Fruit fly (Drosophila melanogaster): ENCODE results near the gene nerfin-2.

nerfin-2 gene

DNA sequence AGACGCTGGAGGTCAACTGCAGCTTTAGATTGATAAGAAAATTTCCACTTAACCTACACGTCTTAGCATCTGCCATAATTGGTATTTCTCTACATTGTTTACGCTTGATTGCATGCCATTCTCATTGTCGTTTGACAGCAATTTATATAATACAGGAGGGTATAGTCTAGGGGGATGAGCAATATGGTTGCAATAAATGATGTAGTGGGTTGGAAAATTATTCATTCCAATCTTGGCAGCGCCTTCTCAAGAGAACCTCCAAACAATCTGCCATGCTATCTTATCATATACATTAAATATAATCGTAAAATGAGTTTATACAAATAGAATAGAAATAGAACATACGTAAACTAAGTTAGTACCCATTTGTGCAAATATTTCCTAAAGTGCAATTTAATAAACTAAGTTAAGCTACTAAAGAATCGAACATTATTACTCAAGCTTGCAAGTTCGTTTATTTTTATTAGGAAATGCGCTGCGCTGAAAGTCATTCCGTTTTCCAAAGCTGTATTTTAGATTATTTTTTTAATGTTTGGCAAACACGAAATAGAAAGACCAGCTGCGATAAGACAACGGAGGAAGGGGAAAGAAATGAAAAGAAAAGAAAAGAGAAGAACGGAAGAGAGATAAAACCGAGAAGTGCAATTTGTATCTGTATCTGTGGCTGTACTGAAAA is 7.7 kb downstream of the nerfin-2 start:
- TF ChIP-seq CG5204 (GFP tag; optimal IDR thresholded peaks at IDR 0.05) (no peak), CG14711 (tag; optimal IDR thresholded peaks at IDR 0.05) (peak; percentile 0), kay (GFP tag; ENCODE audit: borderline replicate concordance) (peak; percentile 97), Hr96 (GFP tag; optimal IDR thresholded peaks at IDR 0.05) (no peak)

DNA sequence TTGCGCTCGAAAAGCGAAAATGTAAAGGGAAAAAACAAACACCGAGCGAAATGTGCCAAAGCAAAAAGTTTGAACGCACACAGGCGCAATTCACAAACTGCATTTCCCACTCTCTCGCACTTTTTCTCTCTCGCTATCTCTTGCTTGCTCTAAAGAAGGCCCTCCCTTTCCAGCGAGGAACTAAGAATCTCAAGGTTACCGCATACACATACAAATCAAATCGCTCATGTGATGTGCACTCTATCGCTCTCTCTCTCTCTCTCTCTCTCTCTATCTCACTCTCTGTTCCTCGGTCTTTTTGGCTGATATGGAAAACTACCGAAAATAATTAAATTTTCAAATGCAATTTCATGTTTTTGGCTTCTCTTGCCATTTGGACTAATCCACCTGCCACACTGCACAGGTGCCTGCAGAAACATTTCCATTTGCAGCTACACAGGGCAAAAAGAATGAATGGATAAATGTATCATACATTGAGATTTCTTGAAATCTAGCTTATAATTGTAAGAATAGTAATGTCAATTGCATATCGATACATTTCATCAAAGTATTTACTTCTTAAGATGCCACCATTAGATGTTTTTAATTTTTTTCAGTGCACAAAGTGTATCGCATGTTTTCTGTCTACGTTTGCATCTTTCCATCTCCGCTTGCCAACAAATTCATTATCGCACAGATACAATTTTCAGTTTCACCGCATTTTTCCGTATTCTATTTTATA is 8.5 kb downstream of the nerfin-2 start:
- TF ChIP-seq Mnt (GFP tag; optimal IDR thresholded peaks at IDR 0.05) (peak; percentile 75), Clk (GFP tag; optimal IDR thresholded peaks at IDR 0.05) (peak; percentile 97), CG14711 (tag; optimal IDR thresholded peaks at IDR 0.05) (peak; percentile 94), ovo (GFP tag; optimal IDR thresholded peaks at IDR 0.05) (peak; percentile 73), tj (GFP tag; optimal IDR thresholded peaks at IDR 0.05) (peak; percentile 93), cnc (optimal IDR thresholded peaks at IDR 0.05) (peak in 1 of 2 experiments; percentile 64), kay (GFP tag; ENCODE audit: borderline replicate concordance) (no peak), Crg-1 (GFP tag; optimal IDR thresholded peaks at IDR 0.05) (peak; percentile 93), CG5204 (GFP tag; optimal IDR thresholded peaks at IDR 0.05) (peak; percentile 98), CG12768 (GFP tag; optimal IDR thresholded peaks at IDR 0.05) (peak; percentile 99), Hr96 (GFP tag; optimal IDR thresholded peaks at IDR 0.05) (peak; percentile 93), CG1620 (GFP tag; optimal IDR thresholded peaks at IDR 0.05) (peak; percentile 85), CG7045 (GFP tag; optimal IDR thresholded peaks at IDR 0.05) (peak; percentile 98), CG7101 (tag; optimal IDR thresholded peaks at IDR 0.05) (peak; percentile 97), CG11617 (GFP tag; optimal IDR thresholded peaks at IDR 0.05) (peak; percentile 97), CG33017 (tag; optimal IDR thresholded peaks at IDR 0.05) (peak; percentile 98), bab1 (GFP tag; optimal IDR thresholded peaks at IDR 0.05) (peak; percentile 11), cic (GFP tag; optimal IDR thresholded peaks at IDR 0.05) (peak; percentile 76), pad (GFP tag; optimal IDR thresholded peaks at IDR 0.05) (peak; percentile 83), toe (GFP tag; optimal IDR thresholded peaks at IDR 0.05) (peak; percentile 97)

DNA sequence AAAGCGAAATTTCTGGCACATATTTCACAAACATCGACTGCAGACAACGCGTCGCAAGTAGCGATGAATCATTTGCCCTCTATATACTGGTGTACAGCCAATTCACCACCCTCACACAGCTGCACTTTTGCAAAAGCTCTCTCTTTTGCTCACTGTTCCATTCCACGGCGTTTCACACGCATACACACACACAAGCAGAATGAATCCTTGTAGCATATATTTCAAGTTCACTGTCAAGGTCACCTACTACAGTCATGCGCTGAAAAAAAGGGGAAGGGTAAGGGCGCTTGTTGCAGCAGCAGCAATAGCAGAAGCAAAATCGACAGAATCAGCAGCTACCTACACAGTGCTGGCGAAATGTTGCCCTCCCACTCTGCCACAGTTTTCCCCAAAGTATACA is 9.8 kb downstream of the nerfin-2 start:
- TF ChIP-seq CG12768 (GFP tag; optimal IDR thresholded peaks at IDR 0.05) (peak; percentile 12), Hr96 (GFP tag; optimal IDR thresholded peaks at IDR 0.05) (no peak), CG11617 (GFP tag; optimal IDR thresholded peaks at IDR 0.05) (no peak), tj (GFP tag; optimal IDR thresholded peaks at IDR 0.05) (peak; percentile 68), pad (GFP tag; optimal IDR thresholded peaks at IDR 0.05) (peak; percentile 83), bab1 (GFP tag; optimal IDR thresholded peaks at IDR 0.05) (no peak), cic (GFP tag; optimal IDR thresholded peaks at IDR 0.05) (peak; percentile 76), Crg-1 (GFP tag; optimal IDR thresholded peaks at IDR 0.05) (peak; percentile 26)

DNA sequence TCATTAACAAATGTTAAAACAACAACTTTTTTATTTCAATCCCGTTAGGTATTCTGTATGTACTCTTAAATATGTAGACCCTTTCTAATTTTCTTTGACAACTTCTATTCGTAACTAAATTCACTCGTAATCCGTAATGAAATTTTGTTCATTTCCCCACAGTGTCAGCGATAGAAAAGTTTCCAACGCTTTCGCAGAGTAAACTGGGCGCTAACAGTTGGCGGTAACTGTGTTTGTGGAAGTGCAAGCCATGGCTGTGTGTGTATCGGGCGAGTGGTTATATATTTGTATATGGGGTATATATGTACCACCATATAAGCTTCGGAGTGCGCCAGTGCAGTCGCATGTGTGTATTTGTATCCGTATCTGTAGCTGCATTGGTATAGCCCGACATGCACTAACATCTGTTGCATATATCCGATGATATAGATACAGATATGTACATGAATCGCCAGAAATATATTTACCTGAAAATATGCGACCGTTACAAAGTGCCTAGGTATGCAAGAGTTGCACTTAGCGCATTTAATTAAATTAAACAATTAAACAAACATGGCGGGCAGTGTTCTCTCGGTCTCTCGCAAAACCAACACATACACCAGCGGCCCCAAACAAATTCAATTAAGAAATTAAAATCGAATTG is 10.7 kb downstream of the nerfin-2 start:
- no peak for TF ChIP-seq pad (GFP tag; optimal IDR thresholded peaks at IDR 0.05)
- peak; percentile 57 for TF ChIP-seq ovo (GFP tag; optimal IDR thresholded peaks at IDR 0.05)
- TF ChIP-seq CG11617 (GFP tag; optimal IDR thresholded peaks at IDR 0.05), result peak; percentile 47
- no peak for TF ChIP-seq cnc (optimal IDR thresholded peaks at IDR 0.05)
- peak; percentile 31 for TF ChIP-seq CG33017 (tag; optimal IDR thresholded peaks at IDR 0.05)
- no peak for TF ChIP-seq Crg-1 (GFP tag; optimal IDR thresholded peaks at IDR 0.05)
- TF ChIP-seq CG1620 (GFP tag; optimal IDR thresholded peaks at IDR 0.05), result peak; percentile 15
- TF ChIP-seq Clk (GFP tag; optimal IDR thresholded peaks at IDR 0.05), result peak; percentile 76
- TF ChIP-seq CG7045 (GFP tag; optimal IDR thresholded peaks at IDR 0.05), result peak; percentile 38
- peak; percentile 68 for TF ChIP-seq CG12768 (GFP tag; optimal IDR thresholded peaks at IDR 0.05)
- TF ChIP-seq CG14711 (tag; optimal IDR thresholded peaks at IDR 0.05), result peak; percentile 53
- peak; percentile 59 for TF ChIP-seq toe (GFP tag; optimal IDR thresholded peaks at IDR 0.05)
- TF ChIP-seq cic (GFP tag; optimal IDR thresholded peaks at IDR 0.05), result peak; percentile 59
- peak; percentile 3 for TF ChIP-seq tj (GFP tag; optimal IDR thresholded peaks at IDR 0.05)
- peak; percentile 81 for TF ChIP-seq CG5204 (GFP tag; optimal IDR thresholded peaks at IDR 0.05)
- peak; percentile 68 for TF ChIP-seq CG7101 (tag; optimal IDR thresholded peaks at IDR 0.05)
- peak; percentile 82 for TF ChIP-seq Hr96 (GFP tag; optimal IDR thresholded peaks at IDR 0.05)
- TF ChIP-seq Mnt (GFP tag; optimal IDR thresholded peaks at IDR 0.05), result peak; percentile 13
- TF ChIP-seq kay (GFP tag; ENCODE audit: borderline replicate concordance), result no peak
- TF ChIP-seq bab1 (GFP tag; optimal IDR thresholded peaks at IDR 0.05), result no peak

DNA sequence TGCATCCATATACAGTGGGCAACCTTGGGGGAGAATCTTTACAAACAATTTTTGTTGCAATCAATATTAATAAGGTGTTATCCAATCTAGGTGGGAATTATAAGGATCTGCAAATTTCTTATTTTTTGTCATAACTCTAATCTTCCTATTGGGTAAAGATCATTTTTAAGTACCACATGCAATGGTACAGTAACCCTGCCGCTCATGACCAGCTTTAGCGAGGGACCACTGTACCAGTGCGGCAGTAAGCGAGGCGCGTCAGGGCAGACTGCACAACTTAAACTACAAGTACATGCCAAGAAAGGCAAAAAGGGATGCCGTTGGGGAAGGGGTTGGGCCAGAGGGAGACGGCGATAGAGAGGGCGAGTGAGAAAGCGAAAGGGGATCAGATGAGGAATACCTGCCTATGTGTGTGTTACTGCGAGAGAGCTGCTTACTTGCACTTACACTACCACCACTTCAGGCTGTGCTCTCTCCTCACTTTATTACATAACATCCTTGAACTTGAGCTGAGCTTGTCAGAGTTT is 11.7 kb downstream of the nerfin-2 start:
- TF ChIP-seq toe (GFP tag; optimal IDR thresholded peaks at IDR 0.05) (peak; percentile 99), cnc (optimal IDR thresholded peaks at IDR 0.05) (peak in 1 of 2 experiments; percentile 9), CG11617 (GFP tag; optimal IDR thresholded peaks at IDR 0.05) (peak; percentile 96), Mnt (GFP tag; optimal IDR thresholded peaks at IDR 0.05) (peak; percentile 85), Hr96 (GFP tag; optimal IDR thresholded peaks at IDR 0.05) (peak; percentile 98), CG33017 (tag; optimal IDR thresholded peaks at IDR 0.05) (peak; percentile 98), Crg-1 (GFP tag; optimal IDR thresholded peaks at IDR 0.05) (peak; percentile 95), CG12768 (GFP tag; optimal IDR thresholded peaks at IDR 0.05) (peak; percentile 99), tj (GFP tag; optimal IDR thresholded peaks at IDR 0.05) (peak; percentile 75), CG7101 (tag; optimal IDR thresholded peaks at IDR 0.05) (peak; percentile 97), bab1 (GFP tag; optimal IDR thresholded peaks at IDR 0.05) (peak; percentile 76), CG7045 (GFP tag; optimal IDR thresholded peaks at IDR 0.05) (peak; percentile 98), Clk (GFP tag; optimal IDR thresholded peaks at IDR 0.05) (peak; percentile 98), CG14711 (tag; optimal IDR thresholded peaks at IDR 0.05) (peak; percentile 91), pad (GFP tag; optimal IDR thresholded peaks at IDR 0.05) (peak; percentile 89), kay (GFP tag; ENCODE audit: borderline replicate concordance) (no peak), ovo (GFP tag; optimal IDR thresholded peaks at IDR 0.05) (peak; percentile 86), CG5204 (GFP tag; optimal IDR thresholded peaks at IDR 0.05) (peak; percentile 98), CG1620 (GFP tag; optimal IDR thresholded peaks at IDR 0.05) (peak; percentile 90), cic (GFP tag; optimal IDR thresholded peaks at IDR 0.05) (peak; percentile 84)

Data from whole organism, adult.